Worm (Caenorhabditis elegans): ENCODE measurements around the gene oac-46.

oac-46 gene

ce11 chrII:8808482-8808881 is 43.4 kb downstream of the oac-46 start, which contains the start of gene F07H5.10:
Gene F07H5.10 (minus strand): TSS chrII:8808582.
- no peak for TF ChIP-seq repo-1 (tag; optimal IDR thresholded peaks at IDR 0.05)
- no peak for TF ChIP-seq lsy-27 (tag; optimal IDR thresholded peaks at IDR 0.05; ENCODE audit: borderline replicate concordance, insufficient read depth)
- no peak for TF ChIP-seq dox-1 (GFP tag; IDR thresholded peaks at IDR 0.05)
- no peak for TF ChIP-seq cebp-2 (GFP tag; IDR thresholded peaks at IDR 0.05)
- no peak for TF ChIP-seq ccch-3 (GFP tag; optimal IDR thresholded peaks at IDR 0.05)
- TF ChIP-seq bed-1 (GFP tag; IDR thresholded peaks at IDR 0.05) = no peak
- no peak for TF ChIP-seq nhr-27 (tag; optimal IDR thresholded peaks at IDR 0.05)
- no peak for TF ChIP-seq dpff-1 (tag; optimal IDR thresholded peaks at IDR 0.05)
- TF ChIP-seq ztf-25 (GFP tag; IDR thresholded peaks at IDR 0.05) = no peak
- no peak for TF ChIP-seq ets-4 (GFP tag; optimal IDR thresholded peaks at IDR 0.05)
- TF ChIP-seq rec-8 (tag; optimal IDR thresholded peaks at IDR 0.05) = no peak
- TF ChIP-seq F55B11.4 (tag; optimal IDR thresholded peaks at IDR 0.05; ENCODE audit: borderline replicate concordance, insufficient read depth) = no peak
- no peak for TF ChIP-seq F49E8.2 (tag; optimal IDR thresholded peaks at IDR 0.05; ENCODE audit: insufficient read depth)
- TF ChIP-seq ztf-18 (tag; optimal IDR thresholded peaks at IDR 0.05) = no peak
- TF ChIP-seq F37B4.10 (GFP tag; IDR thresholded peaks at IDR 0.05) = no peak
- TF ChIP-seq snpc-4 (GFP tag; optimal IDR thresholded peaks at IDR 0.05) = no peak
- no peak for TF ChIP-seq snpc-4 (tag; optimal IDR thresholded peaks at IDR 0.05)
- no peak for TF ChIP-seq akir-1 (GFP tag; optimal IDR thresholded peaks at IDR 0.05)

- peak; percentile 46 for TF ChIP-seq nhr-80 (tag; optimal IDR thresholded peaks at IDR 0.05)
- no peak for TF ChIP-seq egl-18 (GFP tag; IDR thresholded peaks at IDR 0.05)
Measured at ce11 chrII:8806921-8807320, 45.0 kb downstream of the oac-46 start, which contains the start of gene pho-13. Gene pho-13 (minus strand): TSS chrII:8807021.

- TF ChIP-seq ceh-40 (GFP tag; IDR thresholded peaks at IDR 0.05) (no peak), B0035.1 (tag; optimal IDR thresholded peaks at IDR 0.05) (no peak), zfh-2 (GFP tag; conservative IDR thresholded peaks at IDR 0.05) (0 out of 2 replicates have a peak, but pooled peaks have one; percentile 17)
Measured at ce11 chrII:8800830-8801229, 51.1 kb downstream of the oac-46 start, which contains the start of gene appg-2. Gene appg-2 (plus strand): TSS chrII:8801130.

- TF ChIP-seq unc-62 (GFP tag; optimal IDR thresholded peaks at IDR 0.05) (no peak), cebp-2 (GFP tag; IDR thresholded peaks at IDR 0.05) (0 out of 2 replicates have a peak, but pooled peaks have one; percentile 31)
Measured at ce11 chrII:8799725-8800124, 52.2 kb downstream of the oac-46 start.
